Fruit fly (Drosophila melanogaster) whole organism, embryonic: ENCODE measurements around the gene CG6040.
A peak's percentile ranks its signal among the peaks of the same experiment; 100 is the strongest.

Experiments
- Aef1 ChIP-seq: fragments of 200-800 bp; sonication (Bioruptor generic); IDR thresholded peaks from 3 replicates; pipeline ENCODE4 v1.3.6; 2022; ENCODE audit warnings: missing biosample characterization, missing genetic modification characterization
- BEAF-32 ChIP-seq: fragments of 200-800 bp; sonication (Bioruptor generic); optimal IDR thresholded peaks from 3 replicates; lab custom pipeline; 2017; ENCODE audit warnings: missing biosample characterization, missing genetic modification characterization, mild to moderate bottlenecking, moderate library complexity, missing genetic modification reagents
- Bteb2 ChIP-seq: fragments of 200-800 bp; sonication (Bioruptor generic); optimal IDR thresholded peaks from 2 replicates; lab custom pipeline; 2016; ENCODE audit warnings: missing biosample characterization, missing genetic modification characterization
- CG10321 ChIP-seq: fragments of 200-800 bp; sonication (Bioruptor generic); IDR thresholded peaks from 2 replicates; pipeline ENCODE4 v1.3.6; 2022; ENCODE audit warnings: missing biosample characterization, missing genetic modification characterization
- CG11504 ChIP-seq: fragments of 200-800 bp; sonication (Bioruptor generic); optimal IDR thresholded peaks from 3 replicates; lab custom pipeline; 2019; ENCODE audit warnings: missing biosample characterization, mild to moderate bottlenecking, missing genetic modification characterization, moderate library complexity
- CG12155 ChIP-seq: fragments of 200-800 bp; sonication (Bioruptor generic); optimal IDR thresholded peaks from 3 replicates; lab custom pipeline; 2016; ENCODE audit warnings: missing biosample characterization, missing genetic modification characterization
- CG13424 ChIP-seq: fragments of 200-800 bp; sonication (Bioruptor generic); optimal IDR thresholded peaks from 2 replicates; lab custom pipeline; 2019; ENCODE audit warnings: missing biosample characterization, mild to moderate bottlenecking, missing genetic modification characterization, moderate library complexity
- CG17829 ChIP-seq: fragments of 200-800 bp; optimal IDR thresholded peaks from 2 replicates; lab custom pipeline; 2019; ENCODE audit warnings: missing biosample characterization, mild to moderate bottlenecking, missing genetic modification characterization, moderate library complexity
- CG17912 ChIP-seq: fragments of 200-800 bp; sonication (Bioruptor generic); optimal IDR thresholded peaks from 2 replicates; lab custom pipeline; 2018; ENCODE audit warnings: missing biosample characterization, mild to moderate bottlenecking, missing genetic modification characterization
- CG1792 ChIP-seq: fragments of 200-800 bp; sonication (Bioruptor generic); optimal IDR thresholded peaks from 2 replicates; lab custom pipeline; 2016; ENCODE audit warnings: missing biosample characterization, missing genetic modification characterization
- CG2202 ChIP-seq: fragments of 200-800 bp; sonication (Bioruptor generic); optimal IDR thresholded peaks from 2 replicates; lab custom pipeline; 2018; ENCODE audit warnings: missing biosample characterization, mild to moderate bottlenecking, missing genetic modification characterization
- CG31365 ChIP-seq: fragments of 200-800 bp; sonication (Bioruptor generic); optimal IDR thresholded peaks from 2 replicates; lab custom pipeline; 2018; ENCODE audit warnings: missing biosample characterization, mild to moderate bottlenecking, missing genetic modification characterization
- CG33213 ChIP-seq: fragments of 200-800 bp; sonication (Bioruptor generic); optimal IDR thresholded peaks from 3 replicates; lab custom pipeline; 2016; ENCODE audit warnings: missing biosample characterization, missing genetic modification characterization
- CG33557 ChIP-seq: fragments of 200-800 bp; sonication (Bioruptor generic); optimal IDR thresholded peaks from 2 replicates; lab custom pipeline; 2019; ENCODE audit warnings: missing biosample characterization, mild to moderate bottlenecking, missing genetic modification characterization, moderate library complexity
- CG4617 ChIP-seq: fragments of 200-800 bp; sonication (Bioruptor generic); optimal IDR thresholded peaks from 3 replicates; lab custom pipeline; 2016; ENCODE audit warnings: missing biosample characterization, missing genetic modification characterization, borderline replicate concordance
- CG5953 ChIP-seq: fragments of 200-800 bp; sonication (Bioruptor generic); IDR thresholded peaks from 2 replicates; pipeline ENCODE4 v1.3.6; 2022; ENCODE audit warnings: missing biosample characterization, missing genetic modification characterization
- CG6813 ChIP-seq: fragments of 200-800 bp; sonication (Bioruptor generic); optimal IDR thresholded peaks from 2 replicates; lab custom pipeline; 2017; ENCODE audit warnings: missing biosample characterization, missing genetic modification characterization, mild to moderate bottlenecking, moderate library complexity, missing genetic modification reagents
- CG7786 ChIP-seq: fragments of 200-800 bp; sonication (Bioruptor generic); optimal IDR thresholded peaks from 2 replicates; lab custom pipeline; 2016; ENCODE audit warnings: missing biosample characterization, missing genetic modification characterization
- CG9437 ChIP-seq: fragments of 200-800 bp; sonication (Bioruptor generic); optimal IDR thresholded peaks from 2 replicates; lab custom pipeline; 2018; ENCODE audit warnings: missing biosample characterization, mild to moderate bottlenecking, missing genetic modification characterization
- CG9817 ChIP-seq: fragments of 200-800 bp; sonication (Bioruptor generic); optimal IDR thresholded peaks from 2 replicates; lab custom pipeline; 2018; ENCODE audit warnings: missing biosample characterization, mild to moderate bottlenecking, missing genetic modification characterization, moderate library complexity
- Elba2 ChIP-seq: fragments of 200-800 bp; sonication (Bioruptor generic); optimal IDR thresholded peaks from 3 replicates; lab custom pipeline; 2016; ENCODE audit warnings: missing biosample characterization, missing genetic modification characterization
- HmgD ChIP-seq: fragments of 200-800 bp; sonication (Bioruptor generic); optimal IDR thresholded peaks from 3 replicates; lab custom pipeline; 2016; ENCODE audit warnings: missing biosample characterization, missing genetic modification characterization
- Hmr ChIP-seq: fragments of 200-800 bp; sonication (Bioruptor generic); optimal IDR thresholded peaks from 3 replicates; lab custom pipeline; 2017; ENCODE audit warnings: mild to moderate bottlenecking, missing biosample characterization, missing genetic modification reagents, missing genetic modification characterization
- Jarid2 ChIP-seq: fragments of 200-800 bp; sonication (Bioruptor generic); optimal IDR thresholded peaks from 3 replicates; lab custom pipeline; 2017; ENCODE audit warnings: mild to moderate bottlenecking, missing biosample characterization, missing genetic modification reagents, missing genetic modification characterization
- Lpt ChIP-seq: fragments of >200 bp; optimal IDR thresholded peaks from 2 replicates; lab custom pipeline; 2018; ENCODE audit warnings: missing biosample characterization, missing genetic modification characterization
- MBD-R2 ChIP-seq: fragments of 200-800 bp; sonication (Bioruptor generic); IDR thresholded peaks from 2 replicates; pipeline ENCODE4 v1.3.6; 2022; ENCODE audit warnings: missing biosample characterization, missing genetic modification characterization
- Med ChIP-seq: fragments of 200-800 bp; sonication (Bioruptor generic); peaks from one replicate; lab custom pipeline; 2016; ENCODE audit warnings: missing biosample characterization, missing genetic modification characterization, mild to moderate bottlenecking, inconsistent platforms, moderate library complexity
- Mes4 ChIP-seq: fragments of 200-800 bp; sonication (Bioruptor generic); optimal IDR thresholded peaks from 2 replicates; lab custom pipeline; 2016; ENCODE audit warnings: missing biosample characterization, missing genetic modification characterization
- Myb ChIP-seq: fragments of 200-800 bp; sonication (Bioruptor generic); optimal IDR thresholded peaks from 2 replicates; lab custom pipeline; 2016; ENCODE audit warnings: missing biosample characterization, missing genetic modification characterization
- Neu2 ChIP-seq: fragments of 200-800 bp; sonication (Bioruptor generic); optimal IDR thresholded peaks from 3 replicates; lab custom pipeline; 2016; ENCODE audit warnings: missing biosample characterization, missing genetic modification characterization, borderline replicate concordance
- Pdp1 ChIP-seq, 2 experiments: fragments of 200-800 bp; sonication (Bioruptor generic); optimal IDR thresholded peaks; 3 replicates each; lab custom pipeline; 2016; ENCODE audit warnings: missing biosample characterization in 2 of 2, missing genetic modification characterization in 2 of 2, mild to moderate bottlenecking in 1 of 2, moderate library complexity in 1 of 2
- Sox100B ChIP-seq: fragments of 200-800 bp; sonication (Bioruptor generic); optimal IDR thresholded peaks from 3 replicates; lab custom pipeline; 2018; ENCODE audit warnings: missing biosample characterization, mild to moderate bottlenecking, missing genetic modification characterization
- Sry-δ ChIP-seq: fragments of 200-800 bp; sonication (Bioruptor generic); optimal IDR thresholded peaks from 2 replicates; lab custom pipeline; 2016; ENCODE audit warnings: missing biosample characterization, missing genetic modification characterization
- her ChIP-seq: fragments of 200-800 bp; sonication (Bioruptor generic); optimal IDR thresholded peaks from 2 replicates; lab custom pipeline; 2016; ENCODE audit warnings: missing biosample characterization, missing genetic modification characterization
- inv ChIP-seq: fragments of 200-800 bp; sonication (Bioruptor generic); IDR thresholded peaks from 2 replicates; pipeline ENCODE4 v1.3.6; 2022; ENCODE audit warnings: missing biosample characterization, missing genetic modification characterization; ENCODE audit not compliant: partially characterized antibody
- jing ChIP-seq: fragments of 200-800 bp; sonication (Bioruptor generic); optimal IDR thresholded peaks from 2 replicates; lab custom pipeline; 2018; ENCODE audit warnings: missing biosample characterization, mild to moderate bottlenecking, missing genetic modification characterization
- lilli ChIP-seq: fragments of 200-800 bp; sonication (Bioruptor generic); optimal IDR thresholded peaks from 3 replicates; lab custom pipeline; 2016; ENCODE audit warnings: missing biosample characterization, missing genetic modification characterization
- mirr ChIP-seq: fragments of 200-800 bp; sonication (Bioruptor generic); optimal IDR thresholded peaks from 3 replicates; lab custom pipeline; 2018; ENCODE audit warnings: missing biosample characterization, mild to moderate bottlenecking, missing genetic modification characterization
- onecut ChIP-seq: fragments of 200-800 bp; sonication (Bioruptor generic); IDR thresholded peaks from 2 replicates; pipeline ENCODE4 v1.3.6; 2022; ENCODE audit warnings: missing biosample characterization, missing genetic modification characterization
- org-1 ChIP-seq: fragments of 200-800 bp; sonication (Bioruptor generic); optimal IDR thresholded peaks from 2 replicates; lab custom pipeline; 2017; ENCODE audit warnings: missing biosample characterization, missing genetic modification characterization
- pb ChIP-seq: fragments of 200-800 bp; sonication (Bioruptor generic); optimal IDR thresholded peaks from 3 replicates; lab custom pipeline; 2016; ENCODE audit warnings: missing biosample characterization, missing genetic modification characterization
- peb ChIP-seq: fragments of 200-800 bp; sonication (Bioruptor generic); IDR thresholded peaks from 2 replicates; pipeline ENCODE4 v1.3.6; 2022; ENCODE audit warnings: missing biosample characterization, missing genetic modification characterization
- sens ChIP-seq: fragments of 200-800 bp; sonication (Bioruptor generic); peaks from one replicate; lab custom pipeline; 2016; ENCODE audit warnings: missing biosample characterization, missing genetic modification characterization
- sisA ChIP-seq: fragments of 200-800 bp; sonication (Bioruptor generic); IDR thresholded peaks from 2 replicates; pipeline ENCODE4 v1.3.6; 2022; ENCODE audit warnings: missing biosample characterization, missing genetic modification characterization
- ssp ChIP-seq: fragments of 200-800 bp; sonication (Bioruptor generic); IDR thresholded peaks from 2 replicates; pipeline ENCODE4 v1.3.6; 2022; ENCODE audit warnings: missing biosample characterization, missing genetic modification characterization
- stc ChIP-seq: fragments of 200-800 bp; sonication (Bioruptor generic); IDR thresholded peaks from 2 replicates; pipeline ENCODE4 v1.3.6; 2022; ENCODE audit warnings: missing biosample characterization, missing genetic modification characterization
- tio ChIP-seq: fragments of 200-800 bp; sonication (Bioruptor generic); optimal IDR thresholded peaks from 2 replicates; lab custom pipeline; 2017; ENCODE audit warnings: missing biosample characterization, missing genetic modification characterization, inconsistent platforms
- tna ChIP-seq: fragments of 200-800 bp; sonication (Bioruptor generic); IDR thresholded peaks from 2 replicates; pipeline ENCODE4 v1.3.6; 2022; ENCODE audit warnings: missing biosample characterization, missing genetic modification characterization; ENCODE audit not compliant: partially characterized antibody
- trem ChIP-seq: fragments of 200-800 bp; optimal IDR thresholded peaks from 3 replicates; lab custom pipeline; 2019; ENCODE audit warnings: missing biosample characterization, mild to moderate bottlenecking, missing genetic modification characterization, moderate library complexity
- tup ChIP-seq: fragments of 200-800 bp; sonication (Bioruptor generic); optimal IDR thresholded peaks from 2 replicates; lab custom pipeline; 2016; ENCODE audit warnings: missing biosample characterization, mild to moderate bottlenecking, missing genetic modification characterization, moderate library complexity

The CG6040 gene

DNA sequence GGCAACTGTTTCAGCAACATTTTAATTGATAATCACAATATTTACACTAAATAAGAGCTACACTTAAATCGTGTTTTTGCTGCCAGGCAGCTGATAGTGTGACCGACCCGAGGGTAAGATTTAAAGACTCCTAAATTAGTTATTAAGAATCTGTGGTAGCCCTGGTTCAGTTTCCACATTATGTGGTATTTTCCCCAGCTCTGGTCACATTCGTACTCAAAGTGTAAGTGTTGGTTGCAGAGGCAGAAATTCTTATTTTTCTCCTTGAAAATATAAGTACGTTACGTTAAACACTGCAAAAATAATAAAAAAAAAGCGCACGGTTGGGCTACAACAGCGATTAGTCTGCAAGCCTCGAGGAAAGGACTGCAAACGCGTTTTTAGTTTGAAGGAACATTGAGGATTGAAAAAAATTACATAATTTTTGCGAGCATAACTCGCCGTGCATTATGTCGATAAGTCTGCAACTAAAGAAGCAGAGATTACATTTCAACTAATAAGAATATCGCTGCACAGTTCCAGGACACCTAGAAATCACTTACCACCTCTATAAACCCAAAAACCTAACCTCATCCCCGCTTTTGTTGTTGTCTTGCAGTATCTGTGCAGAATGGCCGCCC, 1.9 kb upstream of the CG6040 start, which contains the start of the genes mRpL55 and ATPsynD (continued):
- TF ChIP-seq peb (GFP tag; lab: Robert Waterston, UW) (no peak), tna (GFP tag; lab: Robert Waterston, UW) (no peak), Aef1 (GFP tag; lab: Robert Waterston, UW) (no peak), inv (GFP tag; lab: Robert Waterston, UW) (no peak; the same call in 1 of the 2 replicates), trem (tag; lab: Kevin White, UChicago) (peak; percentile 14), jing (no peak), org-1 (GFP tag; lab: Kevin White, UChicago) (no peak), onecut (GFP tag; lab: Robert Waterston, UW) (no peak), Hmr (GFP tag; lab: Kevin White, UChicago) (peak; percentile 31), MBD-R2 (GFP tag; lab: Robert Waterston, UW) (peak; percentile 82), Bteb2 (GFP tag; lab: Kevin White, UChicago) (no peak), CG4617 (GFP tag; lab: Kevin White, UChicago) (peak; percentile 80), Jarid2 (GFP tag; lab: Kevin White, UChicago) (peak; percentile 6), tio (no peak), CG1792 (GFP tag; lab: Kevin White, UChicago) (no peak), CG2202 (no peak), CG9817 (tag; lab: Kevin White, UChicago) (no peak), CG11504 (tag; lab: Kevin White, UChicago) (peak; percentile 38), sisA (GFP tag; lab: Robert Waterston, UW) (no peak), CG31365 (tag; lab: Kevin White, UChicago) (no peak), ssp (no peak), CG6813 (GFP tag; lab: Kevin White, UChicago) (no peak), pb (GFP tag; lab: Kevin White, UChicago) (no peak), stc (GFP tag; lab: Robert Waterston, UW) (no peak), CG5953 (no peak), Med (GFP tag; lab: Kevin White, UChicago) (peak; percentile 77), CG33213 (peak; percentile 40), Pdp1 (GFP tag; optimal IDR thresholded peaks at IDR 0.05; lab: Kevin White, UChicago) (peak in 1 of 2 experiments; percentile 97), Mes4 (GFP tag; lab: Kevin White, UChicago) (no peak), CG33557 (GFP tag; lab: Kevin White, UChicago) (peak; percentile 9), Elba2 (GFP tag; lab: Kevin White, UChicago) (peak; percentile 63), Sry-δ (GFP tag; lab: Kevin White, UChicago) (peak; percentile 10), her (GFP tag; lab: Kevin White, UChicago) (no peak), CG10321 (GFP tag; lab: Robert Waterston, UW) (no peak), CG13424 (tag; lab: Kevin White, UChicago) (no peak), CG7786 (GFP tag; lab: Kevin White, UChicago) (no peak), CG17829 (tag; lab: Kevin White, UChicago) (peak; percentile 23), Myb (GFP tag; lab: Kevin White, UChicago) (peak; percentile 27), lilli (GFP tag; lab: Kevin White, UChicago) (no peak), Neu2 (GFP tag; lab: Kevin White, UChicago) (no peak), sens (GFP tag; lab: Kevin White, UChicago) (peak; percentile 70), HmgD (GFP tag; lab: Kevin White, UChicago) (peak; percentile 28), mirr (GFP tag; lab: Kevin White, UChicago) (no peak), CG17912 (GFP tag; lab: Kevin White, UChicago) (peak; percentile 6), tup (GFP tag; lab: Kevin White, UChicago) (no peak), CG9437 (GFP tag; lab: Kevin White, UChicago) (no peak), Sox100B (GFP tag; lab: Kevin White, UChicago) (no peak), BEAF-32 (GFP tag; lab: Kevin White, UChicago) (no peak), Lpt (no peak), CG12155 (GFP tag; lab: Kevin White, UChicago) (no peak)
